Fruit fly (Drosophila melanogaster) whole organism, adult: ENCODE measurements around the gene Muc68D.
A peak's percentile ranks its signal among the peaks of the same experiment; 100 is the strongest.

Experiments
- CG1620 ChIP-seq: fragments of 200-800 bp; sonication (Bioruptor generic); optimal IDR thresholded peaks from 2 replicates; lab custom pipeline; 2016; ENCODE audit warnings: missing biosample characterization, missing genetic modification characterization
- CG33017 ChIP-seq: fragments of 200-800 bp; sonication (Bioruptor generic); optimal IDR thresholded peaks from 2 replicates; lab custom pipeline; 2018; ENCODE audit warnings: missing biosample characterization, mild to moderate bottlenecking, missing genetic modification characterization, moderate library complexity
- CG7045 ChIP-seq: fragments of 200-800 bp; sonication (Bioruptor generic); optimal IDR thresholded peaks from 2 replicates; lab custom pipeline; 2017; ENCODE audit warnings: missing biosample characterization, mild to moderate bottlenecking, missing genetic modification characterization
- CG7101 ChIP-seq: fragments of 200-800 bp; sonication (Bioruptor generic); optimal IDR thresholded peaks from 2 replicates; lab custom pipeline; 2018; ENCODE audit warnings: missing biosample characterization, mild to moderate bottlenecking, missing genetic modification characterization, moderate library complexity
- bab1 ChIP-seq: fragments of 200-800 bp; sonication (Bioruptor generic); optimal IDR thresholded peaks from 3 replicates; lab custom pipeline; 2019; ENCODE audit warnings: missing biosample characterization, mild to moderate bottlenecking, missing genetic modification characterization, moderate library complexity
- ovo ChIP-seq: fragments of 200-800 bp; sonication (Bioruptor generic); optimal IDR thresholded peaks from 2 replicates; lab custom pipeline; 2016; ENCODE audit warnings: missing biosample characterization, missing genetic modification characterization
- tj ChIP-seq: fragments of 200-800 bp; sonication (Bioruptor generic); optimal IDR thresholded peaks from 3 replicates; lab custom pipeline; 2017; ENCODE audit warnings: missing biosample characterization, mild to moderate bottlenecking, missing genetic modification characterization, moderate library complexity

DNA sequence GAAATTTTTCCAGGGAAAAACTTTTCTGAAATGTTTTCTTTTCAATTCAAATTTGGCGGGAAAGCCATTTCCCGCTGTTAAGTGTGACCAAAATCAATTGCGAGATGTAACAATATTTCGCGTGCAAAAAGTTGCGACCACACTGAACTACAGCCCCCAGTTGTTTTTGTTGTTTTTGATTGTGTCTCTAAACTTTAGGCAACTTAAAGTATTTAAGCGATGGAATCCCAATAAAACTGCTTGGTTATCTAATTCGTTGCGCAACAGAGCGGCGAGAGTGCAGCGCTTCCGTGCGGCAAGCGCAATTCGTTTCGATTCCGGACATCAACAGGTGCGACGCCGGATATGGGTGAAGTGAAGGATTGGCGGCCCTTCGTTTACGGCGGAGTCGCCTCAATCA is 51.2 kb downstream of the Muc68D start, which contains the start of gene Bmcp:
- TF ChIP-seq CG33017 (tag; lab: Kevin White, UChicago) (no peak), CG1620 (GFP tag; lab: Kevin White, UChicago) (no peak), bab1 (GFP tag; lab: Kevin White, UChicago) (peak; percentile 42), ovo (no peak), CG7045 (no peak), tj (GFP tag; lab: Kevin White, UChicago) (no peak), CG7101 (tag; lab: Kevin White, UChicago) (no peak)
